Fruit fly (Drosophila melanogaster) whole organism: ENCODE data around the gene SMSr.

Experiments
- CG8478 ChIP-seq: fragments of >200 bp; optimal IDR thresholded peaks from 2 replicates; lab custom pipeline; 2018; ENCODE audit warnings: inconsistent platforms
- pan ChIP-seq: fragments of >200 bp; optimal IDR thresholded peaks from 2 replicates; lab custom pipeline; 2017

DNA sequence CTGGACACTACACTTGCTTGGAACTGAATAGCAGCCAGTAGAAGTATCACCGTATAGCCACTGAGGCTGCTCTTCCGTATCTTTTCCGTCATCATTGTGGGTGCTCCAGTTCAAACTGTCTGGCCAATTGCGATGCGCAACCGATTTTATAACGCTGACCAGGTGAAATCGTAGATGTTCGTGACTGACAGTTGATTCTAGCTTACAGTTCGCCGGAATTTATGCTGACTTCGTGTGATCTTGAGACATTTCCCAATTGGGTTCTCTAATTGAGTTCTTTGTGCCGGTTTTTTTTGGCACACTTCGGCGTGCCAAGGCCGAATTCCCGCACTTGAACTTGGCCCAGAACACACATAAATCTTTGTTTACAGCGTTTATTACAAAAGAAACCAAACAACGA lies 34.3 kb downstream of the SMSr start, which contains the start of gene CG14834:
- no peak for TF ChIP-seq pan (lab: Kevin White, UChicago)
- TF ChIP-seq CG8478, result no peak
